Fruit fly (Drosophila melanogaster) whole organism, embryonic: ENCODE measurements around the gene CrebB.

Source experiments
- Adf1 ChIP-seq: fragments of 200-800 bp; sonication (Bioruptor generic); IDR thresholded peaks from 2 replicates; pipeline ENCODE4 v1.3.6; 2022; ENCODE audit warnings: missing biosample characterization, missing genetic modification characterization
- Atf-2 ChIP-seq: fragments of 200-800 bp; sonication (Bioruptor generic); optimal IDR thresholded peaks from 2 replicates; lab custom pipeline; 2016; ENCODE audit warnings: missing biosample characterization, missing genetic modification characterization
- CG11456 ChIP-seq: fragments of 200-800 bp; sonication (Bioruptor generic); IDR thresholded peaks from 3 replicates; pipeline ENCODE4 v1.3.6; 2022; ENCODE audit warnings: missing biosample characterization, missing genetic modification characterization
- CG1233 ChIP-seq: fragments of 200-800 bp; sonication (Bioruptor generic); optimal IDR thresholded peaks from 4 replicates; lab custom pipeline; 2018; ENCODE audit warnings: missing biosample characterization, mild to moderate bottlenecking, missing genetic modification characterization
- CG12659 ChIP-seq: fragments of 200-800 bp; sonication (Bioruptor generic); optimal IDR thresholded peaks from 3 replicates; lab custom pipeline; 2017; ENCODE audit warnings: mild to moderate bottlenecking, missing biosample characterization, missing genetic modification reagents, missing genetic modification characterization
- CG12744 ChIP-seq: fragments of 200-800 bp; sonication (Bioruptor generic); optimal IDR thresholded peaks from 2 replicates; lab custom pipeline; 2016; ENCODE audit warnings: missing biosample characterization, missing genetic modification characterization
- CG12942 ChIP-seq: fragments of 200-800 bp; sonication (Bioruptor generic); optimal IDR thresholded peaks from 3 replicates; lab custom pipeline; 2016; ENCODE audit warnings: missing biosample characterization, missing genetic modification characterization
- CG13123 ChIP-seq: fragments of 200-800 bp; sonication (Bioruptor generic); optimal IDR thresholded peaks from 2 replicates; lab custom pipeline; 2016; ENCODE audit warnings: missing biosample characterization, missing genetic modification characterization
- CG13894 ChIP-seq: fragments of 200-800 bp; sonication (Bioruptor generic); optimal IDR thresholded peaks from 3 replicates; lab custom pipeline; 2018; ENCODE audit warnings: missing biosample characterization, mild to moderate bottlenecking, missing genetic modification characterization, moderate library complexity
- CG14014 ChIP-seq: fragments of 200-800 bp; sonication (Bioruptor generic); IDR thresholded peaks from 2 replicates; pipeline ENCODE4 v1.3.6; 2022; ENCODE audit warnings: missing biosample characterization, missing genetic modification characterization
- CG15696 ChIP-seq: fragments of 200-800 bp; sonication (Bioruptor generic); optimal IDR thresholded peaks from 2 replicates; lab custom pipeline; 2019; ENCODE audit warnings: missing biosample characterization, mild to moderate bottlenecking, missing genetic modification characterization, moderate library complexity
- CG1647 ChIP-seq: fragments of 200-800 bp; sonication (Bioruptor generic); optimal IDR thresholded peaks from 3 replicates; lab custom pipeline; 2016; ENCODE audit warnings: missing biosample characterization, missing genetic modification characterization
- CG17912 ChIP-seq: fragments of 200-800 bp; sonication (Bioruptor generic); optimal IDR thresholded peaks from 2 replicates; lab custom pipeline; 2018; ENCODE audit warnings: missing biosample characterization, mild to moderate bottlenecking, missing genetic modification characterization
- CG2120 ChIP-seq: fragments of 200-800 bp; sonication (Bioruptor generic); optimal IDR thresholded peaks from 3 replicates; lab custom pipeline; 2016; ENCODE audit warnings: missing biosample characterization, missing genetic modification characterization
- CG5953 ChIP-seq: fragments of 200-800 bp; sonication (Bioruptor generic); IDR thresholded peaks from 2 replicates; pipeline ENCODE4 v1.3.6; 2022; ENCODE audit warnings: missing biosample characterization, missing genetic modification characterization
- CG6175 ChIP-seq: fragments of 200-800 bp; sonication (Bioruptor generic); IDR thresholded peaks from 3 replicates; pipeline ENCODE4 v1.3.6; 2022; ENCODE audit warnings: missing biosample characterization, missing genetic modification characterization
- CG6813 ChIP-seq: fragments of 200-800 bp; sonication (Bioruptor generic); optimal IDR thresholded peaks from 2 replicates; lab custom pipeline; 2017; ENCODE audit warnings: missing biosample characterization, missing genetic modification characterization, mild to moderate bottlenecking, moderate library complexity, missing genetic modification reagents
- CG7963 ChIP-seq: fragments of 200-800 bp; sonication (Bioruptor generic); IDR thresholded peaks from 3 replicates; pipeline ENCODE4 v1.3.6; 2022; ENCODE audit warnings: missing biosample characterization, missing genetic modification characterization; ENCODE audit not compliant: partially characterized antibody
- CG9727 ChIP-seq: fragments of 200-800 bp; sonication (Bioruptor generic); optimal IDR thresholded peaks from 3 replicates; lab custom pipeline; 2017; ENCODE audit warnings: missing biosample characterization, mild to moderate bottlenecking, missing genetic modification characterization
- D19A ChIP-seq: fragments of 200-800 bp; optimal IDR thresholded peaks from 3 replicates; lab custom pipeline; 2019; ENCODE audit warnings: missing biosample characterization, mild to moderate bottlenecking, missing genetic modification characterization, moderate library complexity
- Doc2 ChIP-seq: fragments of 200-800 bp; sonication (Bioruptor generic); IDR thresholded peaks from 2 replicates; pipeline ENCODE4 v1.3.6; 2022; ENCODE audit warnings: missing biosample characterization, missing genetic modification characterization
- Drgx ChIP-seq: fragments of 200-800 bp; sonication (Bioruptor generic); IDR thresholded peaks from 2 replicates; pipeline ENCODE4 v1.3.6; 2022; ENCODE audit warnings: missing biosample characterization, missing genetic modification characterization
- Fer3 ChIP-seq: fragments of 200-800 bp; sonication (Bioruptor generic); optimal IDR thresholded peaks from 2 replicates; lab custom pipeline; 2018; ENCODE audit warnings: missing biosample characterization, mild to moderate bottlenecking, missing genetic modification characterization, moderate library complexity
- GATAe ChIP-seq: fragments of 200-800 bp; sonication (Bioruptor generic); conservative IDR thresholded peaks from 2 replicates; pipeline ENCODE4 v1.3.6; 2022; ENCODE audit warnings: missing biosample characterization, missing genetic modification characterization
- Jarid2 ChIP-seq: fragments of 200-800 bp; sonication (Bioruptor generic); optimal IDR thresholded peaks from 3 replicates; lab custom pipeline; 2017; ENCODE audit warnings: mild to moderate bottlenecking, missing biosample characterization, missing genetic modification reagents, missing genetic modification characterization
- MBD-R2 ChIP-seq: fragments of 200-800 bp; sonication (Bioruptor generic); IDR thresholded peaks from 2 replicates; pipeline ENCODE4 v1.3.6; 2022; ENCODE audit warnings: missing biosample characterization, missing genetic modification characterization
- Mad ChIP-seq: fragments of 200-800 bp; sonication (Bioruptor generic); optimal IDR thresholded peaks from 2 replicates; lab custom pipeline; 2016; ENCODE audit warnings: missing biosample characterization, missing genetic modification characterization
- Med ChIP-seq: fragments of 200-800 bp; sonication (Bioruptor generic); peaks from one replicate; lab custom pipeline; 2016; ENCODE audit warnings: missing biosample characterization, missing genetic modification characterization, mild to moderate bottlenecking, inconsistent platforms, moderate library complexity
- Meics ChIP-seq: fragments of 200-800 bp; sonication (Bioruptor generic); optimal IDR thresholded peaks from 2 replicates; lab custom pipeline; 2017; ENCODE audit warnings: missing biosample characterization, mild to moderate bottlenecking, missing genetic modification characterization
- Neu2 ChIP-seq: fragments of 200-800 bp; sonication (Bioruptor generic); optimal IDR thresholded peaks from 3 replicates; lab custom pipeline; 2016; ENCODE audit warnings: missing biosample characterization, missing genetic modification characterization, borderline replicate concordance
- NfI ChIP-seq: fragments of 200-800 bp; sonication (Bioruptor generic); optimal IDR thresholded peaks from 3 replicates; lab custom pipeline; 2018; ENCODE audit warnings: missing biosample characterization, mild to moderate bottlenecking, missing genetic modification characterization, moderate library complexity
- Optix ChIP-seq: fragments of 200-800 bp; sonication (Bioruptor generic); IDR thresholded peaks from 3 replicates; pipeline ENCODE4 v1.3.6; 2022; ENCODE audit warnings: missing biosample characterization, missing genetic modification characterization
- Taf1 ChIP-seq: fragments of 200-800 bp; sonication (Bioruptor generic); IDR thresholded peaks from 2 replicates; pipeline ENCODE4 v1.3.6; 2022; ENCODE audit warnings: missing biosample characterization, missing genetic modification characterization
- cas ChIP-seq: fragments of 200-800 bp; sonication (Bioruptor generic); IDR thresholded peaks from 2 replicates; pipeline ENCODE4 v1.3.6; 2022; ENCODE audit warnings: missing biosample characterization, missing genetic modification characterization
- crol ChIP-seq: fragments of 200-800 bp; sonication (Bioruptor generic); IDR thresholded peaks from 2 replicates; pipeline ENCODE4 v1.3.6; 2022; ENCODE audit warnings: missing biosample characterization, missing genetic modification characterization
- emc ChIP-seq: fragments of 200-800 bp; sonication (Bioruptor generic); optimal IDR thresholded peaks from 2 replicates; lab custom pipeline; 2016; ENCODE audit warnings: missing biosample characterization, missing genetic modification characterization
- h ChIP-seq: fragments of >200 bp; optimal IDR thresholded peaks from 2 replicates; lab custom pipeline; 2017
- ham ChIP-seq: fragments of 200-800 bp; sonication (Bioruptor generic); IDR thresholded peaks from 2 replicates; pipeline ENCODE4 v1.3.6; 2022; ENCODE audit warnings: missing biosample characterization, missing genetic modification characterization
- her ChIP-seq: fragments of 200-800 bp; sonication (Bioruptor generic); optimal IDR thresholded peaks from 2 replicates; lab custom pipeline; 2016; ENCODE audit warnings: missing biosample characterization, missing genetic modification characterization
- klu ChIP-seq: fragments of 200-800 bp; sonication (Bioruptor generic); IDR thresholded peaks from 2 replicates; pipeline ENCODE4 v1.3.6; 2022; ENCODE audit warnings: missing biosample characterization, missing genetic modification characterization
- oc ChIP-seq: fragments of 200-800 bp; sonication (Bioruptor generic); optimal IDR thresholded peaks from 2 replicates; lab custom pipeline; 2018; ENCODE audit warnings: missing biosample characterization, mild to moderate bottlenecking, missing genetic modification characterization, moderate library complexity
- otp ChIP-seq: fragments of 200-800 bp; sonication (Bioruptor generic); IDR thresholded peaks from 3 replicates; pipeline ENCODE4, ENCODE4 v1.3.6; 2022; ENCODE audit warnings: missing biosample characterization, missing genetic modification characterization
- pho ChIP-seq: fragments of 200-800 bp; sonication (Bioruptor generic); optimal IDR thresholded peaks from 2 replicates; lab custom pipeline; 2016; ENCODE audit warnings: missing biosample characterization, missing genetic modification characterization
- pnt ChIP-seq: fragments of 200-800 bp; sonication (Bioruptor generic); optimal IDR thresholded peaks from 3 replicates; lab custom pipeline; 2016; ENCODE audit warnings: missing biosample characterization, missing genetic modification characterization
- pum ChIP-seq: fragments of 200-800 bp; sonication (Bioruptor generic); optimal IDR thresholded peaks from 2 replicates; lab custom pipeline; 2016; ENCODE audit warnings: missing biosample characterization, missing genetic modification characterization
- ranshi ChIP-seq: fragments of 200-800 bp; sonication (Bioruptor generic); IDR thresholded peaks from 2 replicates; pipeline ENCODE4 v1.3.6; 2022; ENCODE audit warnings: missing biosample characterization, missing genetic modification characterization
- sd ChIP-seq: fragments of 200-800 bp; sonication (Bioruptor generic); optimal IDR thresholded peaks from 3 replicates; lab custom pipeline; 2018; ENCODE audit warnings: missing biosample characterization, mild to moderate bottlenecking, missing genetic modification characterization, moderate library complexity
- sisA ChIP-seq: fragments of 200-800 bp; sonication (Bioruptor generic); IDR thresholded peaks from 2 replicates; pipeline ENCODE4 v1.3.6; 2022; ENCODE audit warnings: missing biosample characterization, missing genetic modification characterization
- unc-4 ChIP-seq: fragments of 200-800 bp; sonication (Bioruptor generic); IDR thresholded peaks from 2 replicates; pipeline ENCODE4 v1.3.6; 2022; ENCODE audit warnings: missing biosample characterization, missing genetic modification characterization; ENCODE audit not compliant: partially characterized antibody
- zfh2 ChIP-seq: fragments of 200-800 bp; sonication (Bioruptor generic); optimal IDR thresholded peaks from 2 replicates; lab custom pipeline; 2016; ENCODE audit warnings: missing biosample characterization, missing genetic modification characterization

CrebB gene

dm6 chrX:18367806-18368643, 1.9 kb downstream of the CrebB start (continued):
- peak; percentile 91 for TF ChIP-seq GATAe (GFP tag; lab: Robert Waterston, UW)
- peak; percentile 74 for TF ChIP-seq Drgx (GFP tag; lab: Robert Waterston, UW)
- TF ChIP-seq CG15696 = no peak
- peak; percentile 67 for TF ChIP-seq CG6813
- TF ChIP-seq CG17912 (GFP tag; lab: Kevin White, UChicago) = no peak
- no peak for TF ChIP-seq ham (GFP tag; lab: Robert Waterston, UW)
- TF ChIP-seq CG6175 (GFP tag; lab: Robert Waterston, UW) = peak; percentile 69; the same call in 2 of the 3 replicates
- TF ChIP-seq Fer3 = peak; percentile 76
- TF ChIP-seq CG1647 (GFP tag; lab: Kevin White, UChicago) = peak; percentile 56
- TF ChIP-seq Neu2 (GFP tag; lab: Kevin White, UChicago) = no peak
- TF ChIP-seq MBD-R2 (GFP tag; lab: Robert Waterston, UW) = peak; percentile 51; the same call in 1 of the 2 replicates
- peak; percentile 62 for TF ChIP-seq NfI (GFP tag; lab: Kevin White, UChicago)
- peak; percentile 46; the same call in 1 of the 2 replicates for TF ChIP-seq Adf1 (GFP tag; lab: Robert Waterston, UW)
- no peak for TF ChIP-seq CG12744 (GFP tag; lab: Kevin White, UChicago)
- peak; percentile 66 for TF ChIP-seq pnt (GFP tag; lab: Kevin White, UChicago)
- no peak for TF ChIP-seq crol
- peak; percentile 75 for TF ChIP-seq CG13894 (tag; lab: Kevin White, UChicago)
- TF ChIP-seq CG11456 = peak; percentile 87
- no peak for TF ChIP-seq D19A (tag; lab: Kevin White, UChicago)
- TF ChIP-seq ranshi (GFP tag; lab: Robert Waterston, UW) = peak; percentile 83
- peak; percentile 77; the same call in 2 of the 3 replicates for TF ChIP-seq otp (GFP tag; lab: Robert Waterston, UW)
- TF ChIP-seq h (lab: Kevin White, UChicago) = no peak
- TF ChIP-seq CG12659 = peak; percentile 67
- TF ChIP-seq Jarid2 (GFP tag; lab: Kevin White, UChicago) = peak; percentile 64
- TF ChIP-seq emc (GFP tag; lab: Kevin White, UChicago) = peak; percentile 24
- TF ChIP-seq Taf1 (GFP tag; lab: Robert Waterston, UW) = peak; percentile 80
- TF ChIP-seq CG9727 = peak; percentile 38
- TF ChIP-seq pho (GFP tag; lab: Kevin White, UChicago) = peak; percentile 74
- TF ChIP-seq Optix = peak; percentile 73; the same call in 2 of the 3 replicates
- peak; percentile 85 for TF ChIP-seq zfh2 (GFP tag; lab: Kevin White, UChicago)
- TF ChIP-seq sd (tag; lab: Kevin White, UChicago) = peak; percentile 84
- peak; percentile 82 for TF ChIP-seq Meics (GFP tag; lab: Kevin White, UChicago)
- TF ChIP-seq her (GFP tag; lab: Kevin White, UChicago) = peak; percentile 82
- peak; percentile 84 for TF ChIP-seq CG14014 (GFP tag; lab: Robert Waterston, UW)
- no peak for TF ChIP-seq unc-4 (GFP tag; lab: Robert Waterston, UW)
- TF ChIP-seq CG1233 (GFP tag; lab: Kevin White, UChicago) = peak; percentile 42
- no peak for TF ChIP-seq CG7963 (GFP tag; lab: Robert Waterston, UW)
- peak; percentile 75 for TF ChIP-seq sisA (GFP tag; lab: Robert Waterston, UW)
- peak; percentile 11 for TF ChIP-seq pum
- peak; percentile 74 for TF ChIP-seq cas (GFP tag; lab: Robert Waterston, UW)
- TF ChIP-seq Med (GFP tag; lab: Kevin White, UChicago) = peak; percentile 96
- peak; percentile 24; the same call in 1 of the 2 replicates for TF ChIP-seq klu (GFP tag; lab: Robert Waterston, UW)
- TF ChIP-seq Atf-2 = peak; percentile 48
- TF ChIP-seq CG5953 (GFP tag; lab: Robert Waterston, UW) = peak; percentile 61; the same call in 1 of the 2 replicates
- no peak for TF ChIP-seq CG13123 (GFP tag; lab: Kevin White, UChicago)
- TF ChIP-seq CG2120 (GFP tag; lab: Kevin White, UChicago) = peak; percentile 89
- TF ChIP-seq oc (tag; lab: Kevin White, UChicago) = peak; percentile 49
- TF ChIP-seq Mad = no peak
- TF ChIP-seq Doc2 (GFP tag; lab: Robert Waterston, UW) = peak; percentile 17; the same call in 1 of the 2 replicates
- TF ChIP-seq CG12942 = peak; percentile 34
